Worm (Caenorhabditis elegans) whole organism, young adult: ENCODE results near the gene F40G9.6.

ENCODE experiments used
- B0035.1 ChIP-seq: sonication (generic microtip); optimal IDR thresholded peaks from 2 replicates; lab custom pipeline; 2016; ENCODE audit warnings: missing genetic modification characterization, mild to moderate bottlenecking, missing compliant biosample characterization, missing genotype, missing genetic modification reagents
- B0261.1 ChIP-seq: sonication (generic microtip); optimal IDR thresholded peaks from 2 replicates; lab custom pipeline; 2016; ENCODE audit warnings: mild to moderate bottlenecking, missing genetic modification characterization, moderate library complexity, missing compliant biosample characterization
- D2030.7 ChIP-seq: fragments of 200-800 bp; sonication (Bioruptor generic); IDR thresholded peaks from 2 replicates; pipeline ENCODE4 v1.3.6; 2022; ENCODE audit warnings: missing genetic modification reagents, missing genetic modification characterization, missing compliant biosample characterization
- F22D6.2 ChIP-seq: sonication (generic microtip); optimal IDR thresholded peaks from 2 replicates; lab custom pipeline; 2016; ENCODE audit warnings: mild to moderate bottlenecking, missing genetic modification characterization, missing compliant biosample characterization
- F23B12.7 ChIP-seq: sonication (generic microtip); optimal IDR thresholded peaks from 2 replicates; lab custom pipeline; 2017; ENCODE audit warnings: missing genetic modification characterization, mild to moderate bottlenecking, missing compliant biosample characterization, antibody characterized with exemption, moderate library complexity; ENCODE audit not compliant: insufficient read depth
- F49E8.2 ChIP-seq: sonication (generic microtip); optimal IDR thresholded peaks from 3 replicates; lab custom pipeline; 2017; ENCODE audit warnings: missing genetic modification characterization, mild to moderate bottlenecking, missing compliant biosample characterization, antibody characterized with exemption, moderate library complexity; ENCODE audit not compliant: insufficient read depth
- F52B5.7 ChIP-seq: sonication (generic microtip); optimal IDR thresholded peaks from 2 replicates; lab custom pipeline; 2016; ENCODE audit warnings: mild to moderate bottlenecking, missing genetic modification characterization, missing compliant biosample characterization
- F57C9.4 ChIP-seq: sonication (generic microtip); optimal IDR thresholded peaks from 2 replicates; lab custom pipeline; 2017; ENCODE audit warnings: mild to moderate bottlenecking, missing genetic modification characterization, missing compliant biosample characterization
- K12H6.12 ChIP-seq: fragments of 200-800 bp; sonication (Bioruptor generic); optimal IDR thresholded peaks from 2 replicates; lab custom pipeline; 2018; ENCODE audit warnings: mild to moderate bottlenecking, missing genetic modification characterization, missing compliant biosample characterization
- T26A5.8 ChIP-seq: sonication (generic microtip); optimal IDR thresholded peaks from 2 replicates; lab custom pipeline; 2016; ENCODE audit warnings: missing genetic modification characterization, missing compliant biosample characterization
- Y67H2A.10 ChIP-seq: fragments of 200-800 bp; sonication (Bioruptor generic); conservative IDR thresholded peaks from 2 replicates; pipeline ENCODE4 v1.3.6; 2022; ENCODE audit warnings: missing genetic modification reagents, missing genetic modification characterization, missing compliant biosample characterization
- atf-7 ChIP-seq: sonication (generic microtip); optimal IDR thresholded peaks from 2 replicates; lab custom pipeline; 2017; ENCODE audit warnings: mild to moderate bottlenecking, missing genetic modification characterization, missing compliant biosample characterization
- athp-1 ChIP-seq: sonication (generic microtip); optimal IDR thresholded peaks from 2 replicates; lab custom pipeline; 2017; ENCODE audit warnings: mild to moderate bottlenecking, missing genetic modification characterization, missing compliant biosample characterization
- attf-3 ChIP-seq: fragments of 200-800 bp; sonication (Bioruptor generic); conservative IDR thresholded peaks from 2 replicates; pipeline ENCODE4 v1.3.6; 2022; ENCODE audit warnings: missing genetic modification reagents, missing genetic modification characterization, missing compliant biosample characterization
- cebp-2 ChIP-seq: fragments of 200-800 bp; sonication (Bioruptor generic); IDR thresholded peaks from 2 replicates; pipeline ENCODE4 v1.3.6; 2022; ENCODE audit warnings: missing genetic modification characterization, missing compliant biosample characterization
- egl-18 ChIP-seq: fragments of 200-800 bp; sonication (Bioruptor generic); IDR thresholded peaks from 2 replicates; pipeline ENCODE4 v1.3.6; 2022; ENCODE audit warnings: missing genetic modification reagents, missing genetic modification characterization, missing compliant biosample characterization
- egrh-3 ChIP-seq: fragments of 200-800 bp; sonication (Bioruptor generic); IDR thresholded peaks from 2 replicates; pipeline ENCODE4 v1.3.6; 2022; ENCODE audit warnings: missing genetic modification reagents, missing genetic modification characterization, missing compliant biosample characterization
- ets-4 ChIP-seq: fragments of 200-800 bp; sonication (Bioruptor generic); optimal IDR thresholded peaks from 2 replicates; lab custom pipeline; 2018; ENCODE audit warnings: mild to moderate bottlenecking, missing genetic modification characterization, missing compliant biosample characterization
- fkh-3 ChIP-seq: sonication (generic microtip); optimal IDR thresholded peaks from 2 replicates; lab custom pipeline; 2016; ENCODE audit warnings: mild to moderate bottlenecking, missing genetic modification characterization, missing compliant biosample characterization
- gei-17 ChIP-seq: fragments of 200-800 bp; sonication (Bioruptor generic); optimal IDR thresholded peaks from 2 replicates; lab custom pipeline; 2018; ENCODE audit warnings: mild to moderate bottlenecking, missing genetic modification characterization, missing compliant biosample characterization
- lin-26 ChIP-seq: fragments of 200-800 bp; sonication (Bioruptor generic); IDR thresholded peaks from 2 replicates; pipeline ENCODE4 v1.3.6; 2022; ENCODE audit warnings: missing genetic modification reagents, missing genetic modification characterization, missing compliant biosample characterization
- lir-1 ChIP-seq: fragments of 200-800 bp; sonication (Bioruptor generic); conservative IDR thresholded peaks from 2 replicates; pipeline ENCODE4 v1.3.6; 2022; ENCODE audit warnings: missing genetic modification reagents, missing genetic modification characterization, missing compliant biosample characterization
- madf-10 ChIP-seq: sonication (generic microtip); optimal IDR thresholded peaks from 2 replicates; lab custom pipeline; 2016; ENCODE audit warnings: mild to moderate bottlenecking, missing genetic modification characterization, missing compliant biosample characterization
- madf-3 ChIP-seq: fragments of 200-800 bp; sonication (Bioruptor generic); IDR thresholded peaks from 2 replicates; pipeline ENCODE4 v1.3.6; 2022; ENCODE audit warnings: missing genetic modification reagents, missing genetic modification characterization, missing compliant biosample characterization
- mcd-1 ChIP-seq: fragments of 200-800 bp; sonication (Bioruptor generic); IDR thresholded peaks from 2 replicates; pipeline ENCODE4 v1.3.6; 2022; ENCODE audit warnings: missing genetic modification reagents, missing genetic modification characterization, missing compliant biosample characterization
- nfyb-1 ChIP-seq: fragments of 200-800 bp; sonication (Bioruptor generic); IDR thresholded peaks from 2 replicates; pipeline ENCODE4 v1.3.6; 2022; ENCODE audit warnings: missing genetic modification reagents, missing genetic modification characterization, missing compliant biosample characterization
- pbrm-1 ChIP-seq: fragments of 200-800 bp; sonication (Bioruptor generic); IDR thresholded peaks from 2 replicates; pipeline ENCODE4 v1.3.6; 2022; ENCODE audit warnings: missing genetic modification reagents, missing genetic modification characterization, missing compliant biosample characterization
- rcor-1 ChIP-seq: fragments of 200-800 bp; sonication (Bioruptor generic); IDR thresholded peaks from 2 replicates; pipeline ENCODE4 v1.3.6; 2022; ENCODE audit warnings: missing genetic modification reagents, missing genetic modification characterization, missing compliant biosample characterization
- sea-2 ChIP-seq: fragments of 200-800 bp; sonication (Bioruptor generic); IDR thresholded peaks from 2 replicates; pipeline ENCODE4 v1.3.6; 2022; ENCODE audit warnings: missing genetic modification characterization, missing compliant biosample characterization
- snpc-1.3 ChIP-seq: sonication (generic microtip); optimal IDR thresholded peaks from 2 replicates; lab custom pipeline; 2017; ENCODE audit warnings: missing genetic modification characterization, mild to moderate bottlenecking, missing compliant biosample characterization, antibody characterized with exemption, moderate library complexity, missing genotype, missing genetic modification reagents; ENCODE audit not compliant: insufficient read depth
- tbp1 ChIP-seq: fragments of 200-800 bp; sonication (Bioruptor generic); optimal IDR thresholded peaks from 2 replicates; lab custom pipeline; 2018; ENCODE audit warnings: mild to moderate bottlenecking, missing genetic modification characterization, missing compliant biosample characterization
- tbx-9 ChIP-seq: sonication (generic microtip); optimal IDR thresholded peaks from 2 replicates; lab custom pipeline; 2016; ENCODE audit warnings: borderline replicate concordance, missing genetic modification characterization, inconsistent platforms, missing compliant biosample characterization
- unc-130 ChIP-seq: sonication (generic microtip); optimal IDR thresholded peaks from 2 replicates; lab custom pipeline; 2016; ENCODE audit warnings: missing genetic modification reagents, missing genetic modification characterization, missing compliant biosample characterization
- unc-62 ChIP-seq: fragments of 150-350 bp; optimal IDR thresholded peaks from 2 replicates; lab custom pipeline; 2014; ENCODE audit warnings: missing biosample characterization, missing genetic modification reagents, missing genetic modification characterization
- ztf-25 ChIP-seq: fragments of 200-800 bp; sonication (Bioruptor generic); IDR thresholded peaks from 2 replicates; pipeline ENCODE4 v1.3.6; 2022; ENCODE audit warnings: missing genetic modification reagents, missing genetic modification characterization, missing compliant biosample characterization
- ztf-28 ChIP-seq: fragments of 200-800 bp; sonication (Bioruptor generic); IDR thresholded peaks from 2 replicates; pipeline ENCODE4 v1.3.6; 2022; ENCODE audit warnings: missing genetic modification reagents, missing genetic modification characterization, missing compliant biosample characterization

The F40G9.6 gene

DNA sequence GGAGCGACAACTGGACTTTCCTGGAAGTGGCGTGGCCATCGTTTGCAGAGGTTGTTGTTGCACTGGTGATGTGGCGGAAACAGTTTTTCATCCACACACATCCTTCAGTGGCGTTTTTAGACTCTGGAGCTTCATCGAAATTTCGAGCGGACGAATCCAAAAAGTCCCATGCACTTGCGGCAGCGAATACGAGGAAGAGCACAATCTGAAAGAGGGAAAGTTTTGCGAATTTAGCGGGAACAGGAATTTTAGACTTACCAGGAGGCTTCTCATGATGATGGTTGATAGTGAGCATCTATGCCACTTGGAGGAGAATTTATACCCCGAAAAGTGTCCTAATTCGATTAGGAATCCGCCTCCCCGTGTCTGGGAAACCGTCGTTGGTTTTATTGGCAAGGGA is 1.6 kb upstream of the F40G9.6 start, which contains the start of gene F40G9.14:
Gene F40G9.14, minus strand, starts transcription at position 101 of the 400 bp plus-strand sequence.
- TF ChIP-seq egrh-3 (GFP tag; lab: Robert Waterston, UW) (no peak), B0261.1 (no peak), B0035.1 (tag; lab: Kevin White, UChicago) (no peak), unc-130 (GFP tag; lab: Kevin White, UChicago) (no peak), nfyb-1 (GFP tag; lab: Robert Waterston, UW) (no peak), sea-2 (GFP tag; lab: Robert Waterston, UW) (no peak), gei-17 (GFP tag; lab: Kevin White, UChicago) (no peak), egl-18 (GFP tag; lab: Robert Waterston, UW) (no peak), rcor-1 (GFP tag; lab: Robert Waterston, UW) (no peak), ztf-28 (GFP tag; lab: Robert Waterston, UW) (no peak), F22D6.2 (tag; lab: Kevin White, UChicago) (no peak), cebp-2 (GFP tag; lab: Robert Waterston, UW) (no peak), snpc-1.3 (tag; lab: Kevin White, UChicago) (no peak), attf-3 (GFP tag; lab: Robert Waterston, UW) (no peak)
- TF ChIP-seq, all 124 proteins: peak for 0

DNA sequence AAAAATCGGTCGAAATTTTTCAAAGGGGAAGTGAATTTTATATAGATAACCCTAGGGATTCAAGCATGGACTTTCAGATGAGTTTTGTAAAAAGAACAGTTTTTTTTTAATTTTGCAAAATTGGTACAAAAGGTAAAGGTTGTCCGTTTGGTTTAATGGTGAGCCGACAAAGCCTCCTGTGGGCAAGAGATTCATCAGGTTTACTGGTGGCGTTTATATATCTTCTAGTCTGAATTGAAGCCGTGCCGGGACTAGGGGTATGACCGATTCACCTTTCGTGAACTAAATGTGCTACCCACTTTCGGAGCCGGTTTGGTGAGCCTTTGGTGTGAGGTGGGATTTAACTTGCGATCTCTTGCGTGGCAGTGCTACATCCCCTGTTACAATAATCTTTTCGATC is 1.2 kb upstream of the F40G9.6 start:
- TF ChIP-seq nfyb-1 (GFP tag; lab: Robert Waterston, UW) (no peak), F52B5.7 (tag; lab: Kevin White, UChicago) (no peak), lin-26 (no peak), madf-10 (tag; lab: Kevin White, UChicago) (no peak)
- TF ChIP-seq, all 124 proteins: peak for 0

DNA sequence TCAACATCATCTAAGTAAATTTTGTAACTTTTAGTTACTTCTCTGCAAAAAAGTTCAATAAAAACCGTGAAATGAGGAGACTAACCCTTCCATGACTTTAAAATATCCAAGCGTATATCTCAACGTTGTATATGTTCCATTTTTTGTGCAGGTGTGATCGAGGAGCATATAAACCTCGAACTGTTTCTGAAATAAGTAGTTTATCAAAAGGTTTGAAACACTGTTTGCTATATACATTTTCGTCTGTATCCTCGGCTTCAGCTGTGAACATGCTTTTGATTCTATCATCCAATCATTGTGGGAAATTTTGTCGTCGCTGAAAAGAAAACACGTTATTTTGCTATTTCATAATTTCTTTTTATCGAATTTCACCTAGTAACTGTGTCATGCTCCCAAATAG is 1.6 kb downstream of the F40G9.6 start, which contains the start of gene F40G9.5:
Gene F40G9.5, plus strand, starts transcription at position 301 of the 400 bp plus-strand sequence.
- TF ChIP-seq F57C9.4 (no peak), madf-3 (GFP tag; lab: Robert Waterston, UW) (no peak)

DNA sequence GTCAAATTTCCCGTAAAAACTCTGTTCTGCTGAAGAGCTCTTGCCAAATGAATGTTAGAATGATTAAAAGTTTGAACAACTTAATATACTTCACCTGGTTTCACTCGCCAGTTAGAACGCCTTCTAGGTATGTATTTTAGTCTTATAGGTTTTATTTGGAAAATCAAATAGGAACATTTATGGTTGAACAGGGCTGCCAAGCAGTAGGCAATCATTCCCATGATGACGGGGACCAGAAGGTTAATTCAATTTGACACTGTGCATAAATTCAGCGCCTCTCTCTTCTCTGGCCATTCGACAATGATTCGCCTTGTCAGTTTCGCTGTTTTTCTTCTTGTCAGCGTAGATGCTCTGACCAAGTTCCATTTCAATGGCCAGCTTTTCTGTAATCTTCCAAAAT is 2.7 kb downstream of the F40G9.6 start, which contains the start of gene F40G9.15:
Gene F40G9.15, plus strand, starts transcription at position 301 of the 400 bp plus-strand sequence.
- TF ChIP-seq F57C9.4 = no peak
- no peak for TF ChIP-seq T26A5.8 (tag; lab: Kevin White, UChicago)
- no peak for TF ChIP-seq unc-62
- TF ChIP-seq mcd-1 (GFP tag; lab: Robert Waterston, UW) = no peak
- no peak for TF ChIP-seq ztf-25 (GFP tag; lab: Robert Waterston, UW)
- TF ChIP-seq F49E8.2 (tag; lab: Kevin White, UChicago) = no peak
- no peak for TF ChIP-seq gei-17 (GFP tag; lab: Kevin White, UChicago)
- no peak for TF ChIP-seq fkh-3 (tag; lab: Kevin White, UChicago)
- no peak for TF ChIP-seq F23B12.7 (tag; lab: Kevin White, UChicago)
- no peak for TF ChIP-seq pbrm-1
- no peak for TF ChIP-seq egrh-3 (GFP tag; lab: Robert Waterston, UW)
- TF ChIP-seq K12H6.12 (tag; lab: Kevin White, UChicago) = no peak
- no peak for TF ChIP-seq D2030.7 (GFP tag; lab: Robert Waterston, UW)
- TF ChIP-seq atf-7 (tag; lab: Kevin White, UChicago) = no peak
- TF ChIP-seq tbp1 (GFP tag; lab: Kevin White, UChicago) = no peak

DNA sequence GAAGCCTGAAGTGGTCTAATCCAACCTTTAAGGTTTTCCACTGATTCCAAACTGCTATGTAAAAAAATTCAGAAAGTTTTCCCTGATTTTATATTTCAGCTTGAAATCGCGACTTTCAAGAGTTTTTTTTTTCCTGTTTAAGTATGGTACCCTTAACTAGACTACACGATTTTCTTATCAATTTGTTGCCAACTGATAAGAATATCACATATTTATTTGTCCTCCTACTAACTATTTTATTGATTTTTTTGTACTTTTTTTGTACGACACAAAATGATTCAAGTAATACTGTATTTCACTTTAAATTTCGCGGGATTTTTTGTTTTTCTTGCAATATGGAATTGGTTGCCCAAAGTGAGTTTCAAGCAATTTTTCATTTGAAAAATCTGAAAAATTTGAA is 3.7 kb downstream of the F40G9.6 start:
- TF ChIP-seq F22D6.2 (tag; lab: Kevin White, UChicago) (no peak), Y67H2A.10 (GFP tag; lab: Robert Waterston, UW) (no peak), pbrm-1 (no peak), ets-4 (GFP tag; lab: Kevin White, UChicago) (no peak), tbx-9 (tag; lab: Kevin White, UChicago) (no peak), lir-1 (no peak), athp-1 (tag; lab: Kevin White, UChicago) (no peak)
